Fruit fly (Drosophila melanogaster) whole organism, prepupa: ENCODE data around the gene cold.
A peak's percentile ranks its signal among the peaks of the same experiment; 100 is the strongest.

Experiments used
- CG10631 ChIP-seq: fragments of 200-800 bp; sonication (Bioruptor generic); optimal IDR thresholded peaks from 2 replicates; lab custom pipeline; 2016; ENCODE audit warnings: missing biosample characterization, missing genetic modification characterization
- CG10669 ChIP-seq: fragments of 200-800 bp; sonication (Bioruptor generic); optimal IDR thresholded peaks from 3 replicates; lab custom pipeline; 2018; ENCODE audit warnings: missing biosample characterization, mild to moderate bottlenecking, missing genetic modification characterization, moderate library complexity
- CG11902 ChIP-seq: fragments of 200-800 bp; sonication (Bioruptor generic); optimal IDR thresholded peaks from 3 replicates; lab custom pipeline; 2016; ENCODE audit warnings: missing biosample characterization, missing genetic modification characterization
- CG16779 ChIP-seq: fragments of 200-800 bp; sonication (Bioruptor generic); optimal IDR thresholded peaks from 3 replicates; lab custom pipeline; 2017; ENCODE audit warnings: missing biosample characterization, mild to moderate bottlenecking, missing genetic modification characterization
- CG3032 ChIP-seq: fragments of 200-800 bp; optimal IDR thresholded peaks from 2 replicates; lab custom pipeline; 2019; ENCODE audit warnings: missing biosample characterization, mild to moderate bottlenecking, missing genetic modification characterization, moderate library complexity
- CG31627 ChIP-seq: fragments of 200-800 bp; sonication (Bioruptor generic); optimal IDR thresholded peaks from 3 replicates; lab custom pipeline; 2016; ENCODE audit warnings: missing biosample characterization, missing genetic modification characterization
- CG32006 ChIP-seq: fragments of 200-800 bp; sonication (Bioruptor generic); optimal IDR thresholded peaks from 3 replicates; lab custom pipeline; 2017; ENCODE audit warnings: missing biosample characterization, mild to moderate bottlenecking, missing genetic modification characterization
- CG34406 ChIP-seq: fragments of 200-800 bp; sonication (Bioruptor generic); optimal IDR thresholded peaks from 3 replicates; lab custom pipeline; 2016; ENCODE audit warnings: missing biosample characterization, missing genetic modification characterization
- CG3919 ChIP-seq: fragments of 200-800 bp; sonication (Bioruptor generic); optimal IDR thresholded peaks from 3 replicates; lab custom pipeline; 2016; ENCODE audit warnings: missing biosample characterization, missing genetic modification characterization
- CG4318 ChIP-seq: fragments of 200-800 bp; sonication (Bioruptor generic); optimal IDR thresholded peaks from 3 replicates; lab custom pipeline; 2017; ENCODE audit warnings: missing biosample characterization, mild to moderate bottlenecking, missing genetic modification characterization
- CG6163 ChIP-seq: fragments of 200-800 bp; sonication (Bioruptor generic); IDR thresholded peaks from 3 replicates; pipeline ENCODE4 v1.3.6; 2022; ENCODE audit warnings: missing biosample characterization, missing genetic modification characterization
- CG6276 ChIP-seq: fragments of 200-800 bp; sonication (Bioruptor generic); optimal IDR thresholded peaks from 2 replicates; lab custom pipeline; 2017; ENCODE audit warnings: missing biosample characterization, mild to moderate bottlenecking, missing genetic modification characterization
- CG6792 ChIP-seq: fragments of 200-800 bp; sonication (Bioruptor generic); optimal IDR thresholded peaks from 3 replicates; lab custom pipeline; 2016; ENCODE audit warnings: missing biosample characterization, missing genetic modification characterization
- CG6854 ChIP-seq: fragments of 200-800 bp; sonication (Bioruptor generic); optimal IDR thresholded peaks from 2 replicates; lab custom pipeline; 2017; ENCODE audit warnings: missing biosample characterization, mild to moderate bottlenecking, missing genetic modification characterization
- CG8119 ChIP-seq: fragments of 200-800 bp; sonication (Bioruptor generic); IDR thresholded peaks from 3 replicates; pipeline ENCODE4 v1.3.6; 2022; ENCODE audit warnings: missing biosample characterization, missing genetic modification characterization
- CG8632 ChIP-seq: fragments of 200-800 bp; sonication (Bioruptor generic); optimal IDR thresholded peaks from 3 replicates; lab custom pipeline; 2016; ENCODE audit warnings: missing biosample characterization, missing genetic modification characterization
- CG9139 ChIP-seq: fragments of 200-800 bp; sonication (Bioruptor generic); optimal IDR thresholded peaks from 3 replicates; lab custom pipeline; 2017; ENCODE audit warnings: missing biosample characterization, mild to moderate bottlenecking, missing genetic modification characterization
- Eip78C ChIP-seq: fragments of 200-800 bp; sonication (Bioruptor generic); peaks from one replicate; lab custom pipeline; 2016; ENCODE audit warnings: missing biosample characterization, missing genetic modification characterization
- Ets21C ChIP-seq: fragments of 200-800 bp; sonication (Bioruptor generic); optimal IDR thresholded peaks from 3 replicates; lab custom pipeline; 2016; ENCODE audit warnings: missing biosample characterization, missing genetic modification characterization
- Ets96B ChIP-seq: fragments of 200-800 bp; optimal IDR thresholded peaks from 2 replicates; lab custom pipeline; 2019; ENCODE audit warnings: missing biosample characterization, mild to moderate bottlenecking, missing genetic modification characterization, moderate library complexity
- Gug ChIP-seq: fragments of 200-800 bp; sonication (Bioruptor generic); IDR thresholded peaks from 2 replicates; pipeline ENCODE4 v1.3.6; 2022; ENCODE audit warnings: missing biosample characterization, missing genetic modification characterization
- Hr4 ChIP-seq: fragments of 200-800 bp; sonication (Bioruptor generic); optimal IDR thresholded peaks from 3 replicates; lab custom pipeline; 2016; ENCODE audit warnings: missing biosample characterization, missing genetic modification characterization
- Lpt ChIP-seq: fragments of 200-800 bp; sonication (Bioruptor generic); optimal IDR thresholded peaks from 3 replicates; lab custom pipeline; 2016; ENCODE audit warnings: missing biosample characterization, missing genetic modification characterization
- Met ChIP-seq: fragments of 200-800 bp; sonication (Bioruptor generic); optimal IDR thresholded peaks from 3 replicates; lab custom pipeline; 2016; ENCODE audit warnings: missing biosample characterization, missing genetic modification characterization
- Smox ChIP-seq: fragments of 200-800 bp; sonication (Bioruptor generic); optimal IDR thresholded peaks from 3 replicates; lab custom pipeline; 2016; ENCODE audit warnings: missing biosample characterization, missing genetic modification characterization
- Sox102F ChIP-seq: fragments of 200-800 bp; sonication (Bioruptor generic); optimal IDR thresholded peaks from 2 replicates; lab custom pipeline; 2016; ENCODE audit warnings: missing biosample characterization, mild to moderate bottlenecking, missing genetic modification characterization
- Sox15 ChIP-seq: fragments of 200-800 bp; sonication (Bioruptor generic); optimal IDR thresholded peaks from 3 replicates; lab custom pipeline; 2016; ENCODE audit warnings: missing biosample characterization, missing genetic modification characterization
- acj6 ChIP-seq: fragments of 200-800 bp; sonication (Bioruptor generic); optimal IDR thresholded peaks from 3 replicates; lab custom pipeline; 2016; ENCODE audit warnings: missing biosample characterization, missing genetic modification characterization
- dac ChIP-seq: fragments of 200-800 bp; sonication (Bioruptor generic); optimal IDR thresholded peaks from 2 replicates; lab custom pipeline; 2017; ENCODE audit warnings: missing biosample characterization, mild to moderate bottlenecking, missing genetic modification characterization
- esn ChIP-seq: fragments of 200-800 bp; sonication (Bioruptor generic); optimal IDR thresholded peaks from 2 replicates; lab custom pipeline; 2016; ENCODE audit warnings: missing biosample characterization, mild to moderate bottlenecking, missing genetic modification characterization, moderate library complexity
- fd59A ChIP-seq: fragments of 200-800 bp; sonication (Bioruptor generic); optimal IDR thresholded peaks from 2 replicates; lab custom pipeline; 2017; ENCODE audit warnings: missing biosample characterization, mild to moderate bottlenecking, missing genetic modification characterization, missing genetic modification reagents
- fkh ChIP-seq: fragments of 200-800 bp; sonication (Bioruptor generic); optimal IDR thresholded peaks from 3 replicates; lab custom pipeline; 2017; ENCODE audit warnings: missing biosample characterization, mild to moderate bottlenecking, missing genetic modification characterization, moderate library complexity
- salr ChIP-seq, 2 experiments: fragments of 200-800 bp; sonication (Bioruptor generic); optimal IDR thresholded peaks; 3 replicates each; lab custom pipeline; 2016 to 2018; ENCODE audit warnings: missing biosample characterization in 2 of 2, missing genetic modification characterization in 2 of 2, mild to moderate bottlenecking in 1 of 2
- spab ChIP-seq: fragments of 200-800 bp; sonication (Bioruptor generic); optimal IDR thresholded peaks from 2 replicates; lab custom pipeline; 2017; ENCODE audit warnings: missing biosample characterization, mild to moderate bottlenecking, missing genetic modification characterization, missing genetic modification reagents
- ss ChIP-seq, 2 experiments: fragments of 200-800 bp; sonication (Bioruptor generic); optimal IDR thresholded peaks; 2 replicates in 1 of 2; 3 replicates in 1 of 2; lab custom pipeline; 2017 to 2018; ENCODE audit warnings: mild to moderate bottlenecking in 2 of 2, missing biosample characterization in 2 of 2, missing genetic modification characterization in 2 of 2, moderate library complexity in 1 of 2
- svp ChIP-seq: fragments of 200-800 bp; sonication (Bioruptor generic); peaks from one replicate; lab custom pipeline; 2016; ENCODE audit warnings: missing biosample characterization, missing genetic modification characterization
- vri ChIP-seq: fragments of 200-800 bp; sonication (Bioruptor generic); optimal IDR thresholded peaks from 3 replicates; lab custom pipeline; 2016; ENCODE audit warnings: missing biosample characterization, mild to moderate bottlenecking, missing genetic modification characterization

The cold gene

dm6 chr2L:568030-568429 is 6.1 kb upstream of the cold start, which contains the start of the genes Nle and Sf3b1:
Gene Nle (minus strand): TSS chr2L:568121.
Gene Sf3b1 (plus strand): TSS chr2L:568340.
- TF ChIP-seq CG11902 (GFP tag; lab: Kevin White, UChicago) (no peak), esn (peak; percentile 66), CG31627 (GFP tag; lab: Kevin White, UChicago) (peak; percentile 39), CG3032 (peak; percentile 61), Met (GFP tag; lab: Kevin White, UChicago) (no peak), fkh (GFP tag; lab: Kevin White, UChicago) (peak; percentile 86), salr (GFP tag; optimal IDR thresholded peaks at IDR 0.05; lab: Kevin White, UChicago) (no peak)

- TF ChIP-seq acj6 (GFP tag; lab: Kevin White, UChicago), result no peak
- peak; percentile 94 for TF ChIP-seq svp (GFP tag; lab: Kevin White, UChicago)
These were observed 2.6 kb downstream of the cold start, which contains the start of gene Ptth for dm6 chr2L:576559-577184. Gene Ptth (minus strand): TSS chr2L:576896.

- TF ChIP-seq CG6792 (no peak), vri (GFP tag; lab: Kevin White, UChicago) (no peak), fd59A (no peak), acj6 (GFP tag; lab: Kevin White, UChicago) (no peak), CG6163 (GFP tag; lab: Robert Waterston, UW) (no peak), dac (GFP tag; lab: Kevin White, UChicago) (no peak)
These were observed 3.1 kb downstream of the cold start, which contains the start of gene Pph13 for dm6 chr2L:577186-577585. Gene Pph13 (plus strand): TSS chr2L:577486.

DNA sequence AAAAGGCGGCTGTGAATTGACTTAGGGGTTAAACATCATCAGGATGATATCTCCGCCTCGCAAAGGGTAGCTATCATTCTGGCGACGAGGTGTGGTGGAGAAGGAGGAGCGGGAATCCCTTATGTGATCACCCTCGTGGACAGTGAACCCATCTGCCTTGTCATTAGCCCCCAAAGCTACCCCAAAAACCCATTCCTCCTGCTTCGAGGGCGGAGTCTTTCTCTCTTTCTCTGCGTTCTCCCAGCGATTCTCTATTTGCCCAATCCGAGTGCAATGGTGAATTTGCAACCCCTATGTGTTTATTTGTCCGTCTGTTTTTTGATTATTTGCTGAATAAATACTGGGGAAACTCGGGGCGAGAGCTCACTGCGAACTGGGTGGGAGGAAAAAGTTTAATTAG is 11.2 kb downstream of the cold start:
- TF ChIP-seq CG10631 (GFP tag; lab: Kevin White, UChicago), result no peak
- TF ChIP-seq Sox15 (GFP tag; lab: Kevin White, UChicago), result no peak
- no peak for TF ChIP-seq Met (GFP tag; lab: Kevin White, UChicago)
- TF ChIP-seq CG6854, result no peak
- no peak for TF ChIP-seq Sox102F
- TF ChIP-seq CG6792, result no peak
- no peak for TF ChIP-seq CG8632 (GFP tag; lab: Kevin White, UChicago)
- no peak for TF ChIP-seq Ets96B (tag; lab: Kevin White, UChicago)
- no peak for TF ChIP-seq Eip78C
- TF ChIP-seq CG6276 (GFP tag; lab: Kevin White, UChicago), result no peak
- no peak for TF ChIP-seq esn

DNA sequence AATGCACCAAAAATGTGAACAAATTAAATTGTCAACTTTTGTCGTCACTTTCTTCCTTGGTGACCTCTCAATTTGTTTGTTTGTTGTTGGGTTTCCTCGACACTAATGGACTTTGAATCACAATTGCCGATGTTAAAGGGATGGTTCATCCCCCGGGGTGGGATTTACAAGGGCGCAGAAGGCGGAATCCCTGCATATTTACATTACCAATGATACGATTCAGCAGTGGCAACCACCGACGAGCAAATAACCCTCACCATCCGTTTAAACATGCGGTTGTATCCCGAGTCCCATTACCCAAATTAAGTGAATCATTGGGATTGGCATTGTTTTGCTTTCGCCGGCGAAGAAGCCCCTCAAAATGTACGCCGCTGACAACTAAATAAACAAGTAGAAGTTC is 17.4 kb downstream of the cold start:
- TF ChIP-seq Smox (GFP tag; lab: Kevin White, UChicago), result no peak
- no peak for TF ChIP-seq CG34406 (GFP tag; lab: Kevin White, UChicago)
- peak; percentile 6 for TF ChIP-seq fkh (GFP tag; lab: Kevin White, UChicago)
- TF ChIP-seq Met (GFP tag; lab: Kevin White, UChicago), result no peak
- TF ChIP-seq, all 60 proteins: peak for 1

- TF ChIP-seq CG3919 (GFP tag; lab: Kevin White, UChicago) (no peak), CG34406 (GFP tag; lab: Kevin White, UChicago) (no peak), CG4318 (GFP tag; lab: Kevin White, UChicago) (no peak), CG31627 (GFP tag; lab: Kevin White, UChicago) (no peak), CG32006 (GFP tag; lab: Kevin White, UChicago) (no peak), CG8119 (no peak), spab (GFP tag; lab: Kevin White, UChicago) (no peak), CG9139 (GFP tag; lab: Kevin White, UChicago) (no peak), Hr4 (GFP tag; lab: Kevin White, UChicago) (no peak), CG10669 (no peak), Ets21C (no peak), ss (GFP tag; optimal IDR thresholded peaks at IDR 0.05; lab: Kevin White, UChicago) (no peak), CG3032 (no peak), Lpt (GFP tag; lab: Kevin White, UChicago) (no peak), Met (GFP tag; lab: Kevin White, UChicago) (no peak), Gug (GFP tag; lab: Robert Waterston, UW) (no peak), CG16779 (no peak), svp (GFP tag; lab: Kevin White, UChicago) (no peak)
- TF ChIP-seq, all 60 proteins: peak for 0
These were observed 20.0 kb downstream of the cold start for dm6 chr2L:594048-594447.
